Worm (Caenorhabditis elegans): ENCODE results near the gene tomm-40.

- TF ChIP-seq ama-1 (optimal IDR thresholded peaks at IDR 0.05) (no peak), F13C5.2 (tag; optimal IDR thresholded peaks at IDR 0.05) (no peak)
These were observed 41.8 kb downstream of the tomm-40 start for ce11 chrII:8931405-8932149.

Measured in whole organism, early embryonic.